Fruit fly (Drosophila melanogaster) whole organism, wandering third instar larva: ENCODE data around the gene SMC5.

ENCODE experiments used
- Abd-B ChIP-seq: fragments of >200 bp; optimal IDR thresholded peaks from 2 replicates; lab custom pipeline; 2017; ENCODE audit warnings: missing biosample characterization, missing genetic modification characterization
- CG32264 ChIP-seq: fragments of 200-800 bp; sonication (Bioruptor generic); optimal IDR thresholded peaks from 2 replicates; lab custom pipeline; 2016; ENCODE audit warnings: missing biosample characterization, missing genetic modification characterization
- CG9705 ChIP-seq: fragments of 200-800 bp; sonication (Bioruptor generic); optimal IDR thresholded peaks from 2 replicates; lab custom pipeline; 2018; ENCODE audit warnings: missing biosample characterization, mild to moderate bottlenecking, missing genetic modification characterization
- CrebA ChIP-seq: fragments of 200-800 bp; sonication (Bioruptor generic); optimal IDR thresholded peaks from 2 replicates; lab custom pipeline; 2016; ENCODE audit warnings: missing biosample characterization, mild to moderate bottlenecking, missing genetic modification characterization, borderline replicate concordance
- Dfd ChIP-seq: fragments of >200 bp; optimal IDR thresholded peaks from 2 replicates; lab custom pipeline; 2017; ENCODE audit warnings: missing biosample characterization, missing genetic modification characterization
- Dif ChIP-seq: fragments of 200-275, 200-300 bp; sonication (Bioruptor generic); optimal IDR thresholded peaks from 2 replicates; lab custom pipeline; 2018; ENCODE audit warnings: missing biosample characterization, missing genetic modification characterization; ENCODE audit not compliant: partially characterized antibody
- GATAd ChIP-seq: sonication (Bioruptor generic); optimal IDR thresholded peaks from 2 replicates; lab custom pipeline; 2016; ENCODE audit warnings: missing biosample characterization, missing genetic modification characterization
- HLH106 ChIP-seq: fragments of 200-800 bp; optimal IDR thresholded peaks from 3 replicates; lab custom pipeline; 2019; ENCODE audit warnings: missing biosample characterization, mild to moderate bottlenecking, missing genetic modification characterization, moderate library complexity
- Hnf4 ChIP-seq: fragments of 200-800 bp; sonication (Bioruptor generic); optimal IDR thresholded peaks from 2 replicates; lab custom pipeline; 2016; ENCODE audit warnings: missing biosample characterization, mild to moderate bottlenecking, missing genetic modification characterization
- Hr78 ChIP-seq: fragments of >200 bp; optimal IDR thresholded peaks from 2 replicates; lab custom pipeline; 2017; ENCODE audit warnings: missing biosample characterization, missing genetic modification characterization
- Hr83 ChIP-seq: fragments of 200-300 bp; sonication (Bioruptor generic); optimal IDR thresholded peaks from 2 replicates; lab custom pipeline; 2016; ENCODE audit warnings: missing biosample characterization, mild to moderate bottlenecking, missing genetic modification characterization, moderate library complexity; ENCODE audit not compliant: poor library complexity, severe bottlenecking
- Jra ChIP-seq: sonication (Bioruptor generic); optimal IDR thresholded peaks from 2 replicates; lab custom pipeline; 2016; ENCODE audit warnings: missing biosample characterization, missing genetic modification characterization
- Mio ChIP-seq: sonication (Bioruptor generic); optimal IDR thresholded peaks from 2 replicates; lab custom pipeline; 2016; ENCODE audit warnings: missing biosample characterization, missing genetic modification characterization
- Myc ChIP-seq: fragments of >200 bp; optimal IDR thresholded peaks from 2 replicates; lab custom pipeline; 2017
- N ChIP-seq: fragments of >200 bp; optimal IDR thresholded peaks from 2 replicates; lab custom pipeline; 2018; ENCODE audit warnings: missing biosample characterization, missing external identifiers, missing genetic modification characterization
- OdsH ChIP-seq: fragments of 200-800 bp; sonication (Bioruptor generic); optimal IDR thresholded peaks from 2 replicates; lab custom pipeline; 2016; ENCODE audit warnings: missing biosample characterization, mild to moderate bottlenecking, missing genetic modification characterization
- Rel ChIP-seq, 2 experiments: fragments of 200-800 bp; sonication (Bioruptor generic) in 1 of 2; optimal IDR thresholded peaks; 2 replicates in 1 of 2; 3 replicates in 1 of 2; lab custom pipeline; 2016 to 2019; ENCODE audit warnings: mild to moderate bottlenecking in 2 of 2, missing biosample characterization in 2 of 2, missing genetic modification characterization in 2 of 2, moderate library complexity in 1 of 2
- Sp1 ChIP-seq: fragments of 200-800 bp; sonication (Bioruptor generic); optimal IDR thresholded peaks from 3 replicates; lab custom pipeline; 2019; ENCODE audit warnings: missing biosample characterization, mild to moderate bottlenecking, missing genetic modification characterization, moderate library complexity
- Vsx2 ChIP-seq: fragments of 200-300, 225-300 bp; sonication (Bioruptor generic); optimal IDR thresholded peaks from 2 replicates; lab custom pipeline; 2018; ENCODE audit warnings: missing biosample characterization, missing genetic modification characterization; ENCODE audit not compliant: partially characterized antibody
- br ChIP-seq: fragments of 200-800 bp; sonication (Bioruptor generic); optimal IDR thresholded peaks from 2 replicates; lab custom pipeline; 2016; ENCODE audit warnings: missing biosample characterization, missing genetic modification characterization
- brk ChIP-seq: fragments of 200-800 bp; sonication (Bioruptor generic); optimal IDR thresholded peaks from 2 replicates; lab custom pipeline; 2016; ENCODE audit warnings: missing biosample characterization, mild to moderate bottlenecking, missing genetic modification characterization
- dl ChIP-seq, 2 experiments: fragments of 175-275, 200-275 bp in 1 of 2; fragments of 200-275 bp in 1 of 2; sonication (Bioruptor generic); optimal IDR thresholded peaks; lab custom pipeline; 2018; ENCODE audit warnings: mild to moderate bottlenecking in 2 of 2, missing biosample characterization in 2 of 2, missing genetic modification characterization in 2 of 2, moderate library complexity in 2 of 2; ENCODE audit not compliant: partially characterized antibody in 2 of 2, insufficient read depth in 1 of 2
- dmrt93B ChIP-seq: fragments of 200-800 bp; sonication (Bioruptor generic); optimal IDR thresholded peaks from 2 replicates; lab custom pipeline; 2018; ENCODE audit warnings: missing biosample characterization, mild to moderate bottlenecking, missing genetic modification characterization
- dsf ChIP-seq: sonication (Bioruptor generic); optimal IDR thresholded peaks from 2 replicates; lab custom pipeline; 2016; ENCODE audit warnings: missing biosample characterization, missing genetic modification characterization, borderline replicate concordance
- ey ChIP-seq: fragments of 200-800 bp; sonication (Bioruptor generic); optimal IDR thresholded peaks from 2 replicates; lab custom pipeline; 2016; ENCODE audit warnings: missing biosample characterization, missing genetic modification characterization
- foxo ChIP-seq, 2 experiments: fragments of 200-800 bp; sonication (Bioruptor generic); optimal IDR thresholded peaks; 2 replicates in 1 of 2; 3 replicates in 1 of 2; lab custom pipeline; 2016 to 2017; ENCODE audit warnings: missing biosample characterization in 2 of 2, missing genetic modification characterization in 2 of 2
- fru ChIP-seq: fragments of 200-800 bp; sonication (Bioruptor generic); optimal IDR thresholded peaks from 3 replicates; lab custom pipeline; 2016; ENCODE audit warnings: missing biosample characterization, mild to moderate bottlenecking, missing genetic modification characterization
- h ChIP-seq: fragments of 200-800 bp; sonication (Bioruptor generic); optimal IDR thresholded peaks from 3 replicates; lab custom pipeline; 2016; ENCODE audit warnings: missing biosample characterization, mild to moderate bottlenecking, missing genetic modification characterization
- jim ChIP-seq: fragments of 175-275, 200-325 bp; sonication (Bioruptor generic); optimal IDR thresholded peaks from 2 replicates; lab custom pipeline; 2016; ENCODE audit warnings: missing biosample characterization, mild to moderate bottlenecking, missing genetic modification characterization
- lola ChIP-seq: fragments of >200 bp; optimal IDR thresholded peaks from 2 replicates; lab custom pipeline; 2017; ENCODE audit warnings: missing biosample characterization, missing genetic modification characterization
- pan ChIP-seq: fragments of >200 bp; optimal IDR thresholded peaks from 2 replicates; lab custom pipeline; 2017
- psq ChIP-seq: fragments of 200-800 bp; sonication (Bioruptor generic); optimal IDR thresholded peaks from 3 replicates; lab custom pipeline; 2017; ENCODE audit warnings: missing biosample characterization, mild to moderate bottlenecking, missing genetic modification characterization, moderate library complexity
- rgr ChIP-seq: fragments of 200-800 bp; sonication (Bioruptor generic); optimal IDR thresholded peaks from 3 replicates; lab custom pipeline; 2016; ENCODE audit warnings: missing biosample characterization, mild to moderate bottlenecking, missing genetic modification characterization
- sage ChIP-seq: fragments of 200-800 bp; sonication (Bioruptor generic); optimal IDR thresholded peaks from 2 replicates; lab custom pipeline; 2016; ENCODE audit warnings: missing biosample characterization, mild to moderate bottlenecking, missing genetic modification characterization
- sv ChIP-seq: fragments of 200-800 bp; sonication (Bioruptor generic); optimal IDR thresholded peaks from 3 replicates; lab custom pipeline; 2016; ENCODE audit warnings: missing biosample characterization, missing genetic modification characterization
- tai ChIP-seq: sonication (Bioruptor generic); optimal IDR thresholded peaks from 2 replicates; lab custom pipeline; 2016; ENCODE audit warnings: missing biosample characterization, missing genetic modification characterization
- usp ChIP-seq: fragments of >200 bp; optimal IDR thresholded peaks from 2 replicates; lab custom pipeline; 2017; ENCODE audit warnings: missing biosample characterization, missing genetic modification characterization
- woc ChIP-seq: sonication (Bioruptor generic); optimal IDR thresholded peaks from 2 replicates; lab custom pipeline; 2016; ENCODE audit warnings: missing biosample characterization, mild to moderate bottlenecking, missing genetic modification characterization

Gene SMC5

dm6 chr3L:21591247-21591646 lies 22.3 kb downstream of the SMC5 start:
- TF ChIP-seq sage (GFP tag; lab: Kevin White, UChicago), result no peak
- no peak for TF ChIP-seq Rel (GFP tag; optimal IDR thresholded peaks at IDR 0.05; lab: Kevin White, UChicago)
- no peak for TF ChIP-seq Rel (tag; optimal IDR thresholded peaks at IDR 0.05; lab: Kevin White, UChicago)
- TF ChIP-seq tai (GFP tag; lab: Kevin White, UChicago), result no peak
- TF ChIP-seq dl (GFP tag; optimal IDR thresholded peaks at IDR 0.05; lab: Kevin White, UChicago; ENCODE audit: insufficient read depth in 1 of 2, partially characterized antibody in 2 of 2), result no peak
- TF ChIP-seq rgr (GFP tag; lab: Kevin White, UChicago), result no peak
- no peak for TF ChIP-seq Jra (GFP tag; lab: Kevin White, UChicago)
- no peak for TF ChIP-seq pan (lab: Kevin White, UChicago)
- TF ChIP-seq Dfd, result no peak
- TF ChIP-seq woc (GFP tag; lab: Kevin White, UChicago), result no peak
- no peak for TF ChIP-seq fru (GFP tag; lab: Kevin White, UChicago)
- no peak for TF ChIP-seq dmrt93B (GFP tag; lab: Kevin White, UChicago)
- no peak for TF ChIP-seq usp (GFP tag; lab: Kevin White, UChicago)

dm6 chr3L:21594408-21594807 lies 25.4 kb downstream of the SMC5 start:
- no peak for TF ChIP-seq sv
- no peak for TF ChIP-seq CG32264 (GFP tag; lab: Kevin White, UChicago)
- TF ChIP-seq fru (GFP tag; lab: Kevin White, UChicago), result peak; percentile 75
- TF ChIP-seq jim (GFP tag; lab: Kevin White, UChicago), result no peak
- TF ChIP-seq Hr78 (GFP tag; lab: Kevin White, UChicago), result no peak
- no peak for TF ChIP-seq lola (GFP tag; lab: Kevin White, UChicago)
- peak; percentile 60 for TF ChIP-seq HLH106 (tag; lab: Kevin White, UChicago)
- peak; percentile 56 for TF ChIP-seq rgr (GFP tag; lab: Kevin White, UChicago)
- TF ChIP-seq Vsx2 (GFP tag; lab: Kevin White, UChicago), result no peak
- no peak for TF ChIP-seq tai (GFP tag; lab: Kevin White, UChicago)
- TF ChIP-seq OdsH, result peak; percentile 68
- TF ChIP-seq CrebA (GFP tag; lab: Kevin White, UChicago), result no peak
- no peak for TF ChIP-seq dsf (GFP tag; lab: Kevin White, UChicago)
- TF ChIP-seq Rel (GFP tag; optimal IDR thresholded peaks at IDR 0.05; lab: Kevin White, UChicago), result no peak
- TF ChIP-seq Rel (tag; optimal IDR thresholded peaks at IDR 0.05; lab: Kevin White, UChicago), result no peak
- no peak for TF ChIP-seq Dif
- TF ChIP-seq br (GFP tag; lab: Kevin White, UChicago), result peak; percentile 58
- TF ChIP-seq N, result no peak
- TF ChIP-seq usp (GFP tag; lab: Kevin White, UChicago), result no peak
- no peak for TF ChIP-seq Myc
- TF ChIP-seq Hr83 (GFP tag; lab: Kevin White, UChicago), result no peak
- TF ChIP-seq foxo (GFP tag; optimal IDR thresholded peaks at IDR 0.05; lab: Kevin White, UChicago), result peak in 1 of 2 experiments; percentile 74
- peak; percentile 3 for TF ChIP-seq Jra (GFP tag; lab: Kevin White, UChicago)
- TF ChIP-seq ey, result peak; percentile 70
- TF ChIP-seq psq (GFP tag; lab: Kevin White, UChicago), result peak; percentile 58
- TF ChIP-seq Abd-B (GFP tag; lab: Kevin White, UChicago), result no peak
- TF ChIP-seq pan (lab: Kevin White, UChicago), result no peak
- TF ChIP-seq Hnf4 (GFP tag; lab: Kevin White, UChicago), result peak; percentile 66
- peak; percentile 35 for TF ChIP-seq dmrt93B (GFP tag; lab: Kevin White, UChicago)
- TF ChIP-seq h (GFP tag; lab: Kevin White, UChicago), result peak; percentile 75
- TF ChIP-seq Mio (GFP tag; lab: Kevin White, UChicago), result no peak
- TF ChIP-seq woc (GFP tag; lab: Kevin White, UChicago), result peak; percentile 47
- TF ChIP-seq Dfd, result no peak
- no peak for TF ChIP-seq GATAd (GFP tag; lab: Kevin White, UChicago)
- no peak for TF ChIP-seq sage (GFP tag; lab: Kevin White, UChicago)
- TF ChIP-seq Sp1 (GFP tag; lab: Kevin White, UChicago), result peak; percentile 63
- TF ChIP-seq brk (GFP tag; lab: Kevin White, UChicago), result no peak
- TF ChIP-seq dl (GFP tag; optimal IDR thresholded peaks at IDR 0.05; lab: Kevin White, UChicago; ENCODE audit: insufficient read depth in 1 of 2, partially characterized antibody in 2 of 2), result no peak
- TF ChIP-seq CG9705, result peak; percentile 21
